Worm (Caenorhabditis elegans) whole organism, midembryonic: Measurements from ENCODE around the gene T01G6.1.

ENCODE experiments used
- T22C8.4 ChIP-seq: fragments of 200-800 bp; sonication (Bioruptor generic); IDR thresholded peaks from 2 replicates; pipeline ENCODE4 v1.3.6; 2022; ENCODE audit warnings: missing genetic modification characterization, missing compliant biosample characterization
- cog-1 ChIP-seq: sonication (generic microtip); optimal IDR thresholded peaks from 2 replicates; lab custom pipeline; 2016; ENCODE audit warnings: missing genetic modification characterization, missing compliant biosample characterization
- flt-1 ChIP-seq: fragments of 200-800 bp; sonication (Bioruptor generic); IDR thresholded peaks from 2 replicates; pipeline ENCODE4 v1.3.6; 2022; ENCODE audit warnings: missing genetic modification characterization, missing compliant biosample characterization
- klf-2 ChIP-seq: fragments of 200-800 bp; sonication (Bioruptor generic); conservative IDR thresholded peaks from 2 replicates; pipeline ENCODE4 v1.3.6; 2022; ENCODE audit warnings: missing genetic modification reagents, missing genetic modification characterization, missing compliant biosample characterization
- med-1 ChIP-seq: sonication (generic microtip); optimal IDR thresholded peaks from 2 replicates; lab custom pipeline; 2017; ENCODE audit warnings: missing genetic modification characterization, mild to moderate bottlenecking, missing compliant biosample characterization, antibody characterized with exemption, missing genetic modification reagents; ENCODE audit not compliant: insufficient read depth
- ref-1 ChIP-seq: fragments of 200-800 bp; sonication (Bioruptor generic); conservative IDR thresholded peaks from 2 replicates; pipeline ENCODE4 v1.3.6; 2022; ENCODE audit warnings: missing genetic modification reagents, missing genetic modification characterization, missing compliant biosample characterization
- tab-1 ChIP-seq: fragments of 200-800 bp; sonication (Bioruptor generic); IDR thresholded peaks from 2 replicates; pipeline ENCODE4 v1.3.6; 2022; ENCODE audit warnings: missing genetic modification characterization, missing compliant biosample characterization
- ztf-23 ChIP-seq: fragments of 200-800 bp; sonication (Bioruptor generic); IDR thresholded peaks from 2 replicates; pipeline ENCODE4 v1.3.6; 2022; ENCODE audit warnings: missing genetic modification reagents, missing genetic modification characterization, missing compliant biosample characterization
- ztf-29 ChIP-seq: fragments of 200-800 bp; sonication (Bioruptor generic); IDR thresholded peaks from 2 replicates; pipeline ENCODE4 v1.3.6; 2022; ENCODE audit warnings: missing genetic modification reagents, missing genetic modification characterization, missing compliant biosample characterization

T01G6.1 gene

ce11 chrV:505191-505590 lies 7.7 kb downstream of the T01G6.1 start, which contains the start of gene srlf-19:
TSS of gene srlf-19 (plus strand) at chrV:505491.
- TF ChIP-seq T22C8.4 (GFP tag; lab: Robert Waterston, UW) (no peak), cog-1 (tag; lab: Kevin White, UChicago) (no peak), flt-1 (no peak), ztf-29 (no peak), tab-1 (GFP tag; lab: Robert Waterston, UW) (no peak), ref-1 (GFP tag; lab: Robert Waterston, UW) (no peak), med-1 (GFP tag; lab: Kevin White, UChicago) (no peak), ztf-23 (no peak), klf-2 (GFP tag; lab: Robert Waterston, UW) (no peak)

- TF ChIP-seq flt-1 (no peak), tab-1 (GFP tag; lab: Robert Waterston, UW) (no peak), T22C8.4 (GFP tag; lab: Robert Waterston, UW) (no peak)
Measured at ce11 chrV:512420-512819, 14.9 kb downstream of the T01G6.1 start, which contains the start of gene srh-37. TSS of gene srh-37 (minus strand) at chrV:512520.

- no peak for TF ChIP-seq ref-1 (GFP tag; lab: Robert Waterston, UW)
Measured at ce11 chrV:519445-519844, 21.9 kb downstream of the T01G6.1 start, which contains the start of gene nhr-210. TSS of gene nhr-210 (minus strand) at chrV:519545.

DNA sequence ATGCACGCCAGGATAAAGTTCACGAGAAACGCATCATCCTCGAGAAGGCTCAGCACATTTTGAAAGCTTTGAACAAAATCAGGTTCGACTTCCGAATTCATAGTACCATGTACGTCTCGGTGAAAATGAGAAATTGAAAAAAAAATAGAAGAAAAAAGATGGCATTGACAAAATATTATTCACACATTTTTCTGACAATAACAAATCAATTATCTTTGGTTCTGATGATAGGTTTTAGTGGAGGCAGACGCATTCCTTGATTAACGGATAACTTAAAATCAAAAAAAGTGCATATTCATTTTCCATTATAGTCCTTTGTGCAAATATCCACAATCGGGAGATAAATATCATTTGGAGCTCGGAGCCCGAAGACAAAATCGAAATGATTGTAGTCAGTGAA lies 24.0 kb downstream of the T01G6.1 start, which contains the start of gene srw-107:
Gene srw-107, minus strand, starts transcription at position 101 of the 400 bp plus-strand sequence.
- no peak for TF ChIP-seq med-1 (GFP tag; lab: Kevin White, UChicago)
- no peak for TF ChIP-seq klf-2 (GFP tag; lab: Robert Waterston, UW)
- TF ChIP-seq ref-1 (GFP tag; lab: Robert Waterston, UW), result no peak
- no peak for TF ChIP-seq ztf-23
- no peak for TF ChIP-seq T22C8.4 (GFP tag; lab: Robert Waterston, UW)
- TF ChIP-seq flt-1, result no peak
- no peak for TF ChIP-seq tab-1 (GFP tag; lab: Robert Waterston, UW)
- TF ChIP-seq ztf-29, result no peak
- TF ChIP-seq cog-1 (tag; lab: Kevin White, UChicago), result no peak

DNA sequence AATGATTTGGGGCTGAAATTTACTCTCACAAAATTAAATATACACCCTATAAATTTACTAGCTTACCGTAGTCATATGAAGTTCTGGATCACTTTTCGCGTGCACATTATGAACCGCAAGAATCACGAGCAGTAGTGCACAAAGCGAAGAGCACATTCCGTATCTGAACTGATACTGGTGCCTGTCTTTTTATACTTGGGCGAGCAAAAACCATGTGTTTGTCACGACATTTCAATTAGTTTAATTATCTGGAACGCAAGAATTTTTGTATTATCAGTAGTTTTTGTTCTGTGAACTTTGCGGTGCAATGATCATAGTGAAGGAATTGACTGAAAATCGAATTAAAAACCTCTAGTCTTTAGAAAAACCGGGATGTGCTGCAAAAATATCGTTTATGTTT lies 26.6 kb downstream of the T01G6.1 start, which contains the start of gene lipl-3:
Gene lipl-3, minus strand, starts transcription at position 161 of the 400 bp plus-strand sequence.
- no peak for TF ChIP-seq klf-2 (GFP tag; lab: Robert Waterston, UW)
- TF ChIP-seq tab-1 (GFP tag; lab: Robert Waterston, UW), result no peak
- TF ChIP-seq T22C8.4 (GFP tag; lab: Robert Waterston, UW), result no peak
- no peak for TF ChIP-seq ref-1 (GFP tag; lab: Robert Waterston, UW)
- TF ChIP-seq ztf-29, result no peak
- no peak for TF ChIP-seq ztf-23

ce11 chrV:525040-525439 lies 27.5 kb downstream of the T01G6.1 start, which contains the start of gene R11G11.16:
TSS of gene R11G11.16 (minus strand) at chrV:525140.
- TF ChIP-seq ztf-23 (no peak), klf-2 (GFP tag; lab: Robert Waterston, UW) (no peak), T22C8.4 (GFP tag; lab: Robert Waterston, UW) (no peak), ztf-29 (no peak), ref-1 (GFP tag; lab: Robert Waterston, UW) (no peak), med-1 (GFP tag; lab: Kevin White, UChicago) (no peak), flt-1 (no peak), cog-1 (tag; lab: Kevin White, UChicago) (no peak), tab-1 (GFP tag; lab: Robert Waterston, UW) (no peak)

DNA sequence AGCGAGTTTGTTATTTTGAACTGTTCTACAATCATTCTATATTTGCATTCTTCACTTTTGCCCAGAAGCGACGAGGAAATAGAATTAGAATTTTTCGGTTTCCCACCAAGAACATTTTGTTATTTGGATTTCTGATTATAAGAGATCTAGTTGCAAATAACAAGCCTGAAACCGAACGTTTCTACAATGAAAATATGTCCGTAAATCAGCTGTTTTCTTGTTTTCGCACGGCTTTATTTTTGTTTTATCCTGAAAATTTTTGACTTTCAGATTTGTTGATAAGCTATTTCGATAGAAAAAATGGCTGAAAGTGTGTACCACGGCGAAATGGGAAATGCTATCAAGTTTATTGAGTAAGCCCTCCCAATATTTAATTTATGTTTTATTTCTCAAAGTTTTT lies 30.1 kb downstream of the T01G6.1 start, which contains the start of gene srw-108:
Gene srw-108, plus strand, starts transcription at position 301 of the 400 bp plus-strand sequence.
- TF ChIP-seq ztf-23 (no peak), klf-2 (GFP tag; lab: Robert Waterston, UW) (no peak), tab-1 (GFP tag; lab: Robert Waterston, UW) (no peak), flt-1 (no peak), ztf-29 (no peak), cog-1 (tag; lab: Kevin White, UChicago) (no peak), T22C8.4 (GFP tag; lab: Robert Waterston, UW) (no peak), ref-1 (GFP tag; lab: Robert Waterston, UW) (no peak), med-1 (GFP tag; lab: Kevin White, UChicago) (no peak)

DNA sequence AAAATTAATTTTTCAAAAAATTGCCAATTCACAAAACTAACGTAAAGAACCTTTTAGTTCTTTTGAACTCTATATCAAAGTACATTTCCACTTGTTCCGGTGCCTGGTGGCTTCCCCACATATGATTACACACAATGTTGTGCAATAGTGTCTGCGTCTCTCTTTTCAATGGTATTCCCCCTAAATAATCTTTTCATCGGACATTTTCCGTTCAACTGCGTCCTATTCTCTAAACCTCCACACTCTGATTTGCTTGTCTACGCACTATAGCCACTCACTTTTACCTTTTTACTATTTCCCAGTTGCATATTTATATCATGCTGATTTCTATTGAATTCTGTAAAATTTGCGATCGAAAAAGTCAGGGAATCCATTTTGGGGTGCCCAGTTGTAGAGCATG lies 34.5 kb downstream of the T01G6.1 start, which contains the start of gene nhr-58:
Gene nhr-58, plus strand, starts transcription at position 214 of the 400 bp plus-strand sequence.
- TF ChIP-seq cog-1 (tag; lab: Kevin White, UChicago) (peak; percentile 47), tab-1 (GFP tag; lab: Robert Waterston, UW) (no peak), ztf-29 (0 out of 2 replicates have a peak, but pooled peaks have one; percentile 10)

ce11 chrV:534176-534575 lies 36.7 kb downstream of the T01G6.1 start, which contains the start of gene nhr-132:
TSS of gene nhr-132 (plus strand) at chrV:534446.
- TF ChIP-seq klf-2 (GFP tag; lab: Robert Waterston, UW), result no peak
- TF ChIP-seq tab-1 (GFP tag; lab: Robert Waterston, UW), result no peak
- TF ChIP-seq T22C8.4 (GFP tag; lab: Robert Waterston, UW), result no peak
- no peak for TF ChIP-seq cog-1 (tag; lab: Kevin White, UChicago)
- no peak for TF ChIP-seq ztf-23
- no peak for TF ChIP-seq flt-1
- no peak for TF ChIP-seq ztf-29
- no peak for TF ChIP-seq ref-1 (GFP tag; lab: Robert Waterston, UW)
- TF ChIP-seq med-1 (GFP tag; lab: Kevin White, UChicago), result no peak

DNA sequence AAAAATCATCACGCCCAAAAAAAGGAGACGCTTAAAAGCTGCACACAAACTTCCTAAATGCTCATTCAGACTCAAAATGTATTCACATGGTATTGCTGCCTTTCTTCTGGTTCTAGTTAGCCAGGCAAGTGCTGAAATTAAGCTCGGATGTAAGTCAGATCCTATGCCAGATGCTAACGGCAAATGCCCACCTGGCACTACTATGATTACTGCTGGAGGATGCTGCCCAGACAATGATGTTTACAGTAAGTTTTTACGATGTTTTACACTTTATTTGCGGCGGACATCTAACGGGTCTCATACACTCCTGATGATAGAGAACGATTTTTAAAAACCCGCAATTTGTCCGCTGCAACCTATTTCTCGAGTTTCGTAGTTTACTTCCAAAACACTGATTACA lies 39.1 kb downstream of the T01G6.1 start, which contains the start of gene C14C6.5:
Gene C14C6.5, plus strand, starts transcription at position 58 of the 400 bp plus-strand sequence.
- TF ChIP-seq tab-1 (GFP tag; lab: Robert Waterston, UW), result no peak
- no peak for TF ChIP-seq ref-1 (GFP tag; lab: Robert Waterston, UW)
- TF ChIP-seq flt-1, result no peak
- TF ChIP-seq med-1 (GFP tag; lab: Kevin White, UChicago), result no peak
- no peak for TF ChIP-seq T22C8.4 (GFP tag; lab: Robert Waterston, UW)
- TF ChIP-seq ztf-23, result no peak
- TF ChIP-seq ztf-29, result no peak
- TF ChIP-seq klf-2 (GFP tag; lab: Robert Waterston, UW), result no peak
- TF ChIP-seq cog-1 (tag; lab: Kevin White, UChicago), result no peak
